Fruit fly (Drosophila melanogaster) whole organism, embryonic: ENCODE results near the gene CG2875.
A peak's percentile ranks its signal among the peaks of the same experiment; 100 is the strongest.

Source experiments
- Ada2b ChIP-seq: fragments of 200-800 bp; sonication (Bioruptor generic); IDR thresholded peaks from 2 replicates; pipeline ENCODE4 v1.3.6; 2022; ENCODE audit warnings: missing biosample characterization, missing genetic modification characterization
- B-H2 ChIP-seq: fragments of 200-800 bp; sonication (Bioruptor generic); optimal IDR thresholded peaks from 2 replicates; lab custom pipeline; 2018; ENCODE audit warnings: missing biosample characterization, mild to moderate bottlenecking, missing genetic modification characterization
- CG10431 ChIP-seq: fragments of 200-800 bp; sonication (Bioruptor generic); optimal IDR thresholded peaks from 3 replicates; lab custom pipeline; 2018; ENCODE audit warnings: missing biosample characterization, mild to moderate bottlenecking, missing genetic modification characterization
- CG11093 ChIP-seq: fragments of 200-800 bp; sonication (Bioruptor generic); IDR thresholded peaks from 3 replicates; pipeline ENCODE4 v1.3.6; 2022; ENCODE audit warnings: missing biosample characterization, missing genetic modification characterization
- CG11695 ChIP-seq: fragments of 200-800 bp; sonication (Bioruptor generic); IDR thresholded peaks from 3 replicates; pipeline ENCODE4 v1.3.6; 2022; ENCODE audit warnings: missing biosample characterization, missing genetic modification characterization
- CG12236 ChIP-seq: fragments of 200-800 bp; sonication (Bioruptor generic); optimal IDR thresholded peaks from 2 replicates; lab custom pipeline; 2016; ENCODE audit warnings: missing biosample characterization, missing genetic modification characterization
- CG13624 ChIP-seq: fragments of 200-800 bp; sonication (Bioruptor generic); optimal IDR thresholded peaks from 2 replicates; lab custom pipeline; 2016; ENCODE audit warnings: missing biosample characterization, missing genetic modification characterization
- CG14050 ChIP-seq: fragments of 200-800 bp; sonication (Bioruptor generic); IDR thresholded peaks from 3 replicates; pipeline ENCODE4 v1.3.6; 2022; ENCODE audit warnings: missing biosample characterization, missing genetic modification characterization
- CG14860 ChIP-seq: fragments of 200-800 bp; sonication (Bioruptor generic); IDR thresholded peaks from 3 replicates; pipeline ENCODE4 v1.3.6; 2022; ENCODE audit warnings: missing biosample characterization, missing genetic modification characterization; ENCODE audit not compliant: partially characterized antibody
- CG15011 ChIP-seq: fragments of 200-800 bp; sonication (Bioruptor generic); optimal IDR thresholded peaks from 3 replicates; lab custom pipeline; 2018; ENCODE audit warnings: missing biosample characterization, mild to moderate bottlenecking, missing genetic modification characterization
- CG1832 ChIP-seq: fragments of 200-800 bp; sonication (Bioruptor generic); optimal IDR thresholded peaks from 2 replicates; lab custom pipeline; 2017; ENCODE audit warnings: missing biosample characterization, mild to moderate bottlenecking, missing genetic modification characterization, inconsistent platforms
- CG18764 ChIP-seq: fragments of 200-800 bp; sonication (Bioruptor generic); optimal IDR thresholded peaks from 3 replicates; lab custom pipeline; 2016; ENCODE audit warnings: missing biosample characterization, missing genetic modification characterization
- CG31224 ChIP-seq: fragments of 200-800 bp; sonication (Bioruptor generic); IDR thresholded peaks from 2 replicates; pipeline ENCODE4 v1.3.6; 2022; ENCODE audit warnings: missing biosample characterization, missing genetic modification characterization
- CG33213 ChIP-seq: fragments of 200-800 bp; sonication (Bioruptor generic); optimal IDR thresholded peaks from 3 replicates; lab custom pipeline; 2016; ENCODE audit warnings: missing biosample characterization, missing genetic modification characterization
- CG34224 ChIP-seq: fragments of 200-800 bp; sonication (Bioruptor generic); IDR thresholded peaks from 3 replicates; pipeline ENCODE4 v1.3.6; 2022; ENCODE audit warnings: missing biosample characterization, missing genetic modification characterization; ENCODE audit not compliant: partially characterized antibody
- CG34376 ChIP-seq: fragments of 200-800 bp; sonication (Bioruptor generic); optimal IDR thresholded peaks from 2 replicates; lab custom pipeline; 2018; ENCODE audit warnings: missing biosample characterization, mild to moderate bottlenecking, missing genetic modification characterization
- CG4424 ChIP-seq: fragments of 200-800 bp; sonication (Bioruptor generic); optimal IDR thresholded peaks from 3 replicates; lab custom pipeline; 2016; ENCODE audit warnings: missing biosample characterization, missing genetic modification characterization
- CG4617 ChIP-seq: fragments of 200-800 bp; sonication (Bioruptor generic); optimal IDR thresholded peaks from 3 replicates; lab custom pipeline; 2016; ENCODE audit warnings: missing biosample characterization, missing genetic modification characterization, borderline replicate concordance
- CG8359 ChIP-seq: fragments of 200-800 bp; sonication (Bioruptor generic); optimal IDR thresholded peaks from 2 replicates; lab custom pipeline; 2017; ENCODE audit warnings: missing biosample characterization, mild to moderate bottlenecking, missing genetic modification characterization, borderline replicate concordance
- CG9609 ChIP-seq: fragments of 200-800 bp; sonication (Bioruptor generic); optimal IDR thresholded peaks from 3 replicates; lab custom pipeline; 2016; ENCODE audit warnings: missing biosample characterization, missing genetic modification characterization
- CG9876 ChIP-seq: fragments of 200-800 bp; sonication (Bioruptor generic); optimal IDR thresholded peaks from 2 replicates; lab custom pipeline; 2016; ENCODE audit warnings: missing biosample characterization, missing genetic modification characterization
- Camta ChIP-seq: fragments of 200-800 bp; sonication (Bioruptor generic); optimal IDR thresholded peaks from 2 replicates; lab custom pipeline; 2016; ENCODE audit warnings: missing biosample characterization, missing genetic modification characterization
- Dad ChIP-seq: fragments of 200-800 bp; sonication (Bioruptor generic); optimal IDR thresholded peaks from 3 replicates; lab custom pipeline; 2016; ENCODE audit warnings: missing biosample characterization, missing genetic modification characterization
- Dfd ChIP-seq, 2 experiments: fragments of >200 bp; optimal IDR thresholded peaks; 2 replicates each; lab custom pipeline; 2017; ENCODE audit warnings: missing biosample characterization in 2 of 2, missing genetic modification characterization in 2 of 2
- E2f2 ChIP-seq: fragments of 200-800 bp; sonication (Bioruptor generic); IDR thresholded peaks from 2 replicates; pipeline ENCODE4 v1.3.6; 2022; ENCODE audit warnings: missing biosample characterization, missing genetic modification characterization
- Elba2 ChIP-seq: fragments of 200-800 bp; sonication (Bioruptor generic); optimal IDR thresholded peaks from 3 replicates; lab custom pipeline; 2016; ENCODE audit warnings: missing biosample characterization, missing genetic modification characterization
- Hmx ChIP-seq: fragments of 200-800 bp; sonication (Bioruptor generic); optimal IDR thresholded peaks from 2 replicates; lab custom pipeline; 2016; ENCODE audit warnings: missing biosample characterization, missing genetic modification characterization
- Hr51 ChIP-seq, 2 experiments: fragments of 200-800 bp; sonication (Bioruptor generic); optimal IDR thresholded peaks; 2 replicates in 1 of 2; 3 replicates in 1 of 2; lab custom pipeline; 2016 to 2018; ENCODE audit warnings: missing biosample characterization in 2 of 2, missing genetic modification characterization in 2 of 2, mild to moderate bottlenecking in 1 of 2, moderate library complexity in 1 of 2
- Lpt ChIP-seq: fragments of >200 bp; optimal IDR thresholded peaks from 2 replicates; lab custom pipeline; 2018; ENCODE audit warnings: missing biosample characterization, missing genetic modification characterization
- MTF-1 ChIP-seq: fragments of 200-800 bp; sonication (Bioruptor generic); optimal IDR thresholded peaks from 2 replicates; lab custom pipeline; 2018; ENCODE audit warnings: missing biosample characterization, mild to moderate bottlenecking, missing genetic modification characterization, borderline replicate concordance
- Myb ChIP-seq: fragments of 200-800 bp; sonication (Bioruptor generic); optimal IDR thresholded peaks from 2 replicates; lab custom pipeline; 2016; ENCODE audit warnings: missing biosample characterization, missing genetic modification characterization
- Oli ChIP-seq: fragments of 200-800 bp; sonication (Bioruptor generic); optimal IDR thresholded peaks from 2 replicates; lab custom pipeline; 2018; ENCODE audit warnings: missing biosample characterization, mild to moderate bottlenecking, missing genetic modification characterization, moderate library complexity
- Sox102F ChIP-seq: fragments of 200-800 bp; sonication (Bioruptor generic); optimal IDR thresholded peaks from 2 replicates; lab custom pipeline; 2018; ENCODE audit warnings: missing biosample characterization, mild to moderate bottlenecking, missing genetic modification characterization, moderate library complexity
- Stat92E ChIP-seq, 3 experiments: fragments of >200 bp in 2 of 3; fragments of 200-800 bp in 1 of 3; sonication (Bioruptor generic) in 1 of 3; optimal IDR thresholded peaks; 2 replicates each; lab custom pipeline; 2017 to 2019; ENCODE audit warnings: missing biosample characterization in 3 of 3, missing genetic modification characterization in 3 of 3, mild to moderate bottlenecking in 1 of 3, moderate library complexity in 1 of 3
- al ChIP-seq: fragments of 200-800 bp; sonication (Bioruptor generic); IDR thresholded peaks from 2 replicates; pipeline ENCODE4 v1.3.6; 2022; ENCODE audit warnings: missing biosample characterization, missing genetic modification characterization
- bowl ChIP-seq: fragments of 200-800 bp; sonication (Bioruptor generic); IDR thresholded peaks from 2 replicates; pipeline ENCODE4 v1.3.6; 2022; ENCODE audit warnings: missing biosample characterization, missing genetic modification characterization
- cas ChIP-seq: fragments of 200-800 bp; sonication (Bioruptor generic); IDR thresholded peaks from 2 replicates; pipeline ENCODE4 v1.3.6; 2022; ENCODE audit warnings: missing biosample characterization, missing genetic modification characterization
- da ChIP-seq: fragments of 200-800 bp; sonication (Bioruptor generic); optimal IDR thresholded peaks from 2 replicates; lab custom pipeline; 2016; ENCODE audit warnings: missing biosample characterization, missing genetic modification characterization
- esg ChIP-seq: fragments of 200-800 bp; sonication (Bioruptor generic); conservative IDR thresholded peaks from 2 replicates; pipeline ENCODE4 v1.3.6; 2022; ENCODE audit warnings: missing biosample characterization, missing genetic modification characterization
- fd3F ChIP-seq: fragments of 200-800 bp; sonication (Bioruptor generic); optimal IDR thresholded peaks from 2 replicates; lab custom pipeline; 2018; ENCODE audit warnings: missing biosample characterization, mild to moderate bottlenecking, missing genetic modification characterization, moderate library complexity
- fd64A ChIP-seq: fragments of 200-800 bp; sonication (Bioruptor generic); optimal IDR thresholded peaks from 3 replicates; lab custom pipeline; 2018; ENCODE audit warnings: missing biosample characterization, mild to moderate bottlenecking, missing genetic modification characterization
- fu2 ChIP-seq: fragments of 200-800 bp; sonication (Bioruptor generic); optimal IDR thresholded peaks from 2 replicates; lab custom pipeline; 2016; ENCODE audit warnings: missing biosample characterization, missing genetic modification characterization
- gcm2 ChIP-seq: fragments of 200-800 bp; sonication (Bioruptor generic); optimal IDR thresholded peaks from 2 replicates; lab custom pipeline; 2016; ENCODE audit warnings: missing biosample characterization, missing genetic modification characterization
- gsb ChIP-seq: fragments of 200-800 bp; sonication (Bioruptor generic); IDR thresholded peaks from 2 replicates; pipeline ENCODE4 v1.3.6; 2022; ENCODE audit warnings: missing biosample characterization, missing genetic modification characterization
- her ChIP-seq: fragments of 200-800 bp; sonication (Bioruptor generic); optimal IDR thresholded peaks from 2 replicates; lab custom pipeline; 2016; ENCODE audit warnings: missing biosample characterization, missing genetic modification characterization
- odd ChIP-seq: fragments of 200-800 bp; sonication (Bioruptor generic); optimal IDR thresholded peaks from 2 replicates; lab custom pipeline; 2017; ENCODE audit warnings: missing biosample characterization, mild to moderate bottlenecking, missing genetic modification characterization
- org-1 ChIP-seq: fragments of 200-800 bp; sonication (Bioruptor generic); optimal IDR thresholded peaks from 2 replicates; lab custom pipeline; 2017; ENCODE audit warnings: missing biosample characterization, missing genetic modification characterization
- otp ChIP-seq: fragments of 200-800 bp; sonication (Bioruptor generic); IDR thresholded peaks from 3 replicates; pipeline ENCODE4, ENCODE4 v1.3.6; 2022; ENCODE audit warnings: missing biosample characterization, missing genetic modification characterization
- psq ChIP-seq: fragments of 200-800 bp; sonication (Bioruptor generic); optimal IDR thresholded peaks from 2 replicates; lab custom pipeline; 2017; ENCODE audit warnings: missing biosample characterization, missing genetic modification characterization
- stc ChIP-seq: fragments of 200-800 bp; sonication (Bioruptor generic); IDR thresholded peaks from 2 replicates; pipeline ENCODE4 v1.3.6; 2022; ENCODE audit warnings: missing biosample characterization, missing genetic modification characterization
- tna ChIP-seq: fragments of 200-800 bp; sonication (Bioruptor generic); IDR thresholded peaks from 2 replicates; pipeline ENCODE4 v1.3.6; 2022; ENCODE audit warnings: missing biosample characterization, missing genetic modification characterization; ENCODE audit not compliant: partially characterized antibody
- tup ChIP-seq: fragments of 200-800 bp; sonication (Bioruptor generic); optimal IDR thresholded peaks from 2 replicates; lab custom pipeline; 2016; ENCODE audit warnings: missing biosample characterization, mild to moderate bottlenecking, missing genetic modification characterization, moderate library complexity

CG2875 gene

DNA sequence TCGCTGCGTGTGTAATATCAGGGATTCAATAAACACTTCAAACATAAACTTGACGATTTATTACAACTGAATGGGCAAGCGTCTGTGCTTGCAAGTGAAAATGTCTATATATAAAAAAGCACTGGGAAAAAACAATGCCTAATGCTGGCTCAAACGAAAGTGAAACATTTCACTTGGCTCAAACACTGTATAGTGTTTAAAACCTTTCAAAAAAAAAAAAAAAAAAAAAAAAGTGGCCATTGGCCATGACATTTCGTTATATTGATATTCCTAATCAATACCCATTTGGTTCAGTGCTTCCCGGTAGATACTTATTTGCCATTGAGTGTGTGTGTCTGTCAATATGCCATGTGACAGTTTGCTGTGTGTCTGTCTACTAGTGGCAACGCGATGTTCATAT is 34.6 kb downstream of the CG2875 start (continued):
- TF ChIP-seq CG12236 (peak; percentile 4), Elba2 (GFP tag; lab: Kevin White, UChicago) (no peak), CG4617 (GFP tag; lab: Kevin White, UChicago) (no peak), CG33213 (GFP tag; lab: Kevin White, UChicago) (no peak), stc (GFP tag; lab: Robert Waterston, UW) (no peak), CG15011 (no peak), MTF-1 (GFP tag; lab: Kevin White, UChicago) (no peak), CG8359 (GFP tag; lab: Kevin White, UChicago) (no peak), Ada2b (GFP tag; lab: Robert Waterston, UW) (no peak), CG14860 (GFP tag; lab: Robert Waterston, UW) (no peak), CG11695 (GFP tag; lab: Robert Waterston, UW) (no peak; the same call in 2 of the 3 replicates), al (no peak), Camta (peak; percentile 30), E2f2 (GFP tag; lab: Robert Waterston, UW) (no peak; the same call in 1 of the 2 replicates), fd64A (no peak), her (GFP tag; lab: Kevin White, UChicago) (peak; percentile 1), CG9876 (GFP tag; lab: Kevin White, UChicago) (no peak), CG31224 (GFP tag; lab: Robert Waterston, UW) (no peak), org-1 (no peak), Lpt (GFP tag; lab: Kevin White, UChicago) (no peak), Hr51 (GFP tag; optimal IDR thresholded peaks at IDR 0.05; lab: Kevin White, UChicago) (peak in 1 of 2 experiments; percentile 8), tna (GFP tag; lab: Robert Waterston, UW) (no peak), CG1832 (GFP tag; lab: Kevin White, UChicago) (no peak), CG9609 (GFP tag; lab: Kevin White, UChicago) (peak; percentile 32), Hmx (no peak), Sox102F (GFP tag; lab: Kevin White, UChicago) (peak; percentile 50), Dfd (GFP tag; optimal IDR thresholded peaks at IDR 0.05; lab: Kevin White, UChicago) (no peak), psq (GFP tag; lab: Kevin White, UChicago) (no peak), da (GFP tag; lab: Kevin White, UChicago) (no peak), Stat92E (GFP tag; optimal IDR thresholded peaks at IDR 0.05; lab: Kevin White, UChicago) (no peak), gsb (GFP tag; lab: Robert Waterston, UW) (no peak), esg (GFP tag; lab: Robert Waterston, UW) (0 out of 2 replicates have a peak, but pooled peaks have one; percentile 33), CG10431 (GFP tag; lab: Kevin White, UChicago) (no peak), CG18764 (GFP tag; lab: Kevin White, UChicago) (no peak), gcm2 (GFP tag; lab: Kevin White, UChicago) (peak; percentile 9), fd3F (GFP tag; lab: Kevin White, UChicago) (no peak), CG11093 (GFP tag; lab: Robert Waterston, UW) (no peak), Myb (GFP tag; lab: Kevin White, UChicago) (peak; percentile 28), B-H2 (no peak), odd (GFP tag; lab: Kevin White, UChicago) (no peak), CG4424 (no peak), Dad (GFP tag; lab: Kevin White, UChicago) (no peak), Oli (tag; lab: Kevin White, UChicago) (peak; percentile 1), fu2 (GFP tag; lab: Kevin White, UChicago) (peak; percentile 47), cas (GFP tag; lab: Robert Waterston, UW) (no peak), CG13624 (GFP tag; lab: Kevin White, UChicago) (peak; percentile 52), CG14050 (GFP tag; lab: Robert Waterston, UW) (no peak; the same call in 2 of the 3 replicates), bowl (GFP tag; lab: Robert Waterston, UW) (no peak), CG34376 (GFP tag; lab: Kevin White, UChicago) (no peak), tup (GFP tag; lab: Kevin White, UChicago) (no peak), otp (no peak), CG34224 (GFP tag; lab: Robert Waterston, UW) (no peak)
